Worm (Caenorhabditis elegans) whole organism, L4 larva: ENCODE data around the gene srv-2.

ENCODE experiments used
- F10B5.3 ChIP-seq: sonication (generic microtip); optimal IDR thresholded peaks from 2 replicates; lab custom pipeline; 2016; ENCODE audit warnings: mild to moderate bottlenecking, missing genetic modification characterization, missing compliant biosample characterization
- F44E2.7 ChIP-seq: fragments of 200-800 bp; sonication (Bioruptor generic); IDR thresholded peaks from 2 replicates; pipeline ENCODE4 v2.1.2; 2022; ENCODE audit warnings: missing genetic modification characterization, missing compliant biosample characterization
- R02D3.7 ChIP-seq: fragments of 150-350 bp; sonication (generic microtip); optimal IDR thresholded peaks from 3 replicates; lab custom pipeline; 2014; ENCODE audit warnings: missing biosample characterization, missing genetic modification characterization
- T20F7.1 ChIP-seq: fragments of 200-800 bp; sonication (Bioruptor generic); optimal IDR thresholded peaks from 2 replicates; lab custom pipeline; 2018; ENCODE audit warnings: mild to moderate bottlenecking, missing genetic modification characterization, missing compliant biosample characterization
- T26A8.4 ChIP-seq: fragments of 200-800 bp; sonication (Bioruptor generic); IDR thresholded peaks from 2 replicates; pipeline ENCODE4 v1.3.6; 2022; ENCODE audit warnings: missing genetic modification characterization, missing compliant biosample characterization
- Y48G9A.11 ChIP-seq: fragments of 200-800 bp; sonication (Bioruptor generic); IDR thresholded peaks from 2 replicates; pipeline ENCODE4 v1.3.6; 2022; ENCODE audit warnings: missing genetic modification reagents, missing genetic modification characterization, missing compliant biosample characterization
- Y5F2A.4 ChIP-seq: fragments of 200-800 bp; sonication (Bioruptor generic); optimal IDR thresholded peaks from 2 replicates; lab custom pipeline; 2018; ENCODE audit warnings: mild to moderate bottlenecking, missing genetic modification characterization, missing compliant biosample characterization
- ZK337.2 ChIP-seq: fragments of 200-800 bp; sonication (Bioruptor generic); IDR thresholded peaks from 2 replicates; pipeline ENCODE4 v1.3.6; 2022; ENCODE audit warnings: missing genetic modification reagents, missing genetic modification characterization, missing compliant biosample characterization
- aha-1 ChIP-seq: fragments of 150-350 bp; peaks from one replicate; lab custom pipeline; 2014; ENCODE audit warnings: missing biosample characterization, missing genetic modification characterization
- ama-1 ChIP-seq: fragments of 150-350 bp; optimal IDR thresholded peaks from 2 replicates; lab custom pipeline; 2014; ENCODE audit warnings: inconsistent platforms, mixed read lengths
- ceh-20 ChIP-seq: fragments of 200-800 bp; sonication (Bioruptor generic); IDR thresholded peaks from 2 replicates; pipeline ENCODE4 v1.3.6; 2022; ENCODE audit warnings: missing genetic modification reagents, missing genetic modification characterization, missing compliant biosample characterization
- ceh-32 ChIP-seq: sonication (generic microtip); optimal IDR thresholded peaks from 2 replicates; lab custom pipeline; 2016; ENCODE audit warnings: mild to moderate bottlenecking, missing genetic modification characterization, missing compliant biosample characterization; ENCODE audit not compliant: poor library complexity
- ceh-44 ChIP-seq: fragments of 200-800 bp; sonication (Bioruptor generic); IDR thresholded peaks from 2 replicates; pipeline ENCODE4 v1.3.6; 2022; ENCODE audit warnings: missing genetic modification reagents, missing genetic modification characterization, missing compliant biosample characterization
- ceh-82 ChIP-seq: sonication (generic microtip); optimal IDR thresholded peaks from 2 replicates; lab custom pipeline; 2017; ENCODE audit warnings: missing biosample characterization, missing genetic modification characterization
- daf-19 ChIP-seq: fragments of 200-800 bp; sonication (Bioruptor generic); conservative IDR thresholded peaks from 2 replicates; pipeline ENCODE4 v1.3.6; 2022; ENCODE audit warnings: missing genetic modification characterization, missing compliant biosample characterization
- dpl-1 ChIP-seq: fragments of 150-350 bp; optimal IDR thresholded peaks from 2 replicates; lab custom pipeline; 2014; ENCODE audit warnings: missing biosample characterization, missing genetic modification reagents, missing genetic modification characterization
- egl-43 ChIP-seq: fragments of 200-800 bp; sonication (Bioruptor generic); IDR thresholded peaks from 2 replicates; pipeline ENCODE4 v1.3.6; 2022; ENCODE audit warnings: missing genetic modification reagents, missing genetic modification characterization, missing compliant biosample characterization
- fkh-10 ChIP-seq: fragments of 150-350 bp; optimal IDR thresholded peaks from 2 replicates; lab custom pipeline; 2014; ENCODE audit warnings: missing biosample characterization, missing genetic modification reagents, missing genetic modification characterization
- hlh-11 ChIP-seq: fragments of 200-800 bp; sonication (Bioruptor generic); optimal IDR thresholded peaks from 2 replicates; lab custom pipeline; 2018; ENCODE audit warnings: mild to moderate bottlenecking, missing genetic modification characterization, missing compliant biosample characterization
- hlh-30 ChIP-seq: sonication (generic microtip); optimal IDR thresholded peaks from 2 replicates; lab custom pipeline; 2017; ENCODE audit warnings: antibody characterized with exemption, mild to moderate bottlenecking, missing genetic modification characterization, missing compliant biosample characterization; ENCODE audit not compliant: insufficient read depth
- hmg-1.1 ChIP-seq: fragments of 200-800 bp; sonication (Bioruptor generic); IDR thresholded peaks from 2 replicates; pipeline ENCODE4 v1.3.6; 2022; ENCODE audit warnings: missing genetic modification reagents, missing genetic modification characterization, missing compliant biosample characterization
- jun-1 ChIP-seq: fragments of 150-350 bp; optimal IDR thresholded peaks from 2 replicates; lab custom pipeline; 2014; ENCODE audit warnings: missing biosample characterization, missing genetic modification reagents, missing genetic modification characterization
- lim-7 ChIP-seq: fragments of 200-800 bp; sonication (Bioruptor generic); IDR thresholded peaks from 2 replicates; pipeline ENCODE4 v1.3.6; 2022; ENCODE audit warnings: missing genetic modification characterization, missing compliant biosample characterization
- lin-1 ChIP-seq: fragments of 200-800 bp; sonication (Bioruptor generic); IDR thresholded peaks from 2 replicates; pipeline ENCODE4 v1.3.6; 2022; ENCODE audit warnings: missing genetic modification reagents, missing genetic modification characterization, missing compliant biosample characterization
- lin-13 ChIP-seq: fragments of 150-350 bp; optimal IDR thresholded peaks from 2 replicates; lab custom pipeline; 2014; ENCODE audit warnings: missing biosample characterization, missing genetic modification reagents, missing genetic modification characterization
- lin-38 ChIP-seq: fragments of 200-800 bp; sonication (Bioruptor generic); IDR thresholded peaks from 2 replicates; pipeline ENCODE4 v1.3.6; 2022; ENCODE audit warnings: missing genetic modification reagents, missing genetic modification characterization, missing compliant biosample characterization
- lin-39 ChIP-seq: fragments of 150-350 bp; optimal IDR thresholded peaks from 2 replicates; lab custom pipeline; 2014; ENCODE audit warnings: missing biosample characterization, missing genetic modification reagents, missing genetic modification characterization
- lsy-2 ChIP-seq, 2 experiments: fragments of 150-350 bp in 1 of 2; sonication (generic microtip) in 1 of 2; optimal IDR thresholded peaks; 2 replicates each; lab custom pipeline; 2014 to 2017; ENCODE audit warnings: missing biosample characterization in 2 of 2, missing genetic modification characterization in 2 of 2
- madf-9 ChIP-seq: fragments of 200-800 bp; sonication (Bioruptor generic); conservative IDR thresholded peaks from 2 replicates; pipeline ENCODE4 v1.3.6; 2022; ENCODE audit warnings: missing genetic modification reagents, missing genetic modification characterization, missing compliant biosample characterization
- mdl-1 ChIP-seq, 2 experiments: fragments of 150-350 bp in 1 of 2; sonication (generic microtip) in 1 of 2; optimal IDR thresholded peaks; 2 replicates each; lab custom pipeline; 2014 to 2017; ENCODE audit warnings: missing biosample characterization in 2 of 2, missing genetic modification characterization in 2 of 2
- mdt-29 ChIP-seq: fragments of 200-800 bp; sonication (Bioruptor generic); IDR thresholded peaks from 2 replicates; pipeline ENCODE4 v1.3.6; 2022; ENCODE audit warnings: missing genetic modification reagents, missing genetic modification characterization, missing compliant biosample characterization
- mep-1 ChIP-seq: fragments of 150-350 bp; sonication (generic microtip); optimal IDR thresholded peaks from 3 replicates; lab custom pipeline; 2014; ENCODE audit warnings: missing biosample characterization, missing genetic modification characterization
- mes-2 ChIP-seq: sonication (generic microtip); optimal IDR thresholded peaks from 2 replicates; lab custom pipeline; 2016; ENCODE audit warnings: missing genotype, mild to moderate bottlenecking, missing genetic modification characterization, missing compliant biosample characterization; ENCODE audit not compliant: poor library complexity, severe bottlenecking
- mxl-2 ChIP-seq: fragments of 200-800 bp; sonication (Bioruptor generic); conservative IDR thresholded peaks from 2 replicates; pipeline ENCODE4 v1.3.6; 2022; ENCODE audit warnings: missing genetic modification reagents, missing genetic modification characterization, missing compliant biosample characterization
- nhr-102 ChIP-seq: sonication (generic microtip); optimal IDR thresholded peaks from 2 replicates; lab custom pipeline; 2016; ENCODE audit warnings: mild to moderate bottlenecking, missing genetic modification characterization, moderate library complexity, missing compliant biosample characterization
- nhr-6 ChIP-seq: fragments of 150-350 bp; optimal IDR thresholded peaks from 2 replicates; lab custom pipeline; 2014; ENCODE audit warnings: missing biosample characterization, missing genetic modification characterization
- nhr-76 ChIP-seq: fragments of 150-350 bp; optimal IDR thresholded peaks from 2 replicates; lab custom pipeline; 2014; ENCODE audit warnings: missing biosample characterization, missing genetic modification characterization
- tag-97 ChIP-seq: fragments of 200-800 bp; sonication (Bioruptor generic); IDR thresholded peaks from 2 replicates; pipeline ENCODE4 v1.3.6; 2022; ENCODE audit warnings: missing genetic modification characterization, missing compliant biosample characterization
- unc-130 ChIP-seq: sonication (generic microtip); optimal IDR thresholded peaks from 2 replicates; lab custom pipeline; 2016; ENCODE audit warnings: missing genetic modification reagents, missing genetic modification characterization, missing compliant biosample characterization
- zag-1 ChIP-seq: fragments of 150-350 bp; optimal IDR thresholded peaks from 2 replicates; lab custom pipeline; 2014; ENCODE audit warnings: missing biosample characterization, missing genetic modification characterization

The srv-2 gene

DNA sequence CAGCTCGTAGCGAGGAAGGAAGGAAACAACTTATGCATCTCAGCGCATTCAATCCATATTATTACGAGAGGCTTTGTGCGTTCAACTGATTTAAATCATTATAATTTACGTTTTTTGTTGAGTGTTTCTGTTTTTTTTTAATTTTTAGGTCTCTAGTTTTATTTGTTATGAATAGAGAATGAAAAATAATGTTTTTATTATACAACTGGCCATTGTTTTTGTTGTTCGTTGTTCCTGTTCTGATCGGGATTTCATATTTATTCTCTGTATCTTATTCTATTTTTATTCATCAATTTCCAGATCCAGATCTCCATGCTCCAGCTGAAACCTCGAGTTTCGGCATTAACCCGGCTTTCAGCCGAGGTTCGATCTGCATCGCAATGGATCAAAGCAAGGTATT, 19.8 kb downstream of the srv-2 start, which contains the start of gene mrps-22:
mrps-22 (plus strand) TSS at position 301 of the 400 bp plus-strand sequence.
- no peak for TF ChIP-seq lin-1 (GFP tag; lab: Robert Waterston, UW)
- no peak for TF ChIP-seq mxl-2 (GFP tag; lab: Robert Waterston, UW)
- TF ChIP-seq mep-1: no peak
- TF ChIP-seq lim-7 (GFP tag; lab: Robert Waterston, UW): no peak
- no peak for TF ChIP-seq ama-1 (lab: Kevin White, UChicago)
- TF ChIP-seq ceh-20 (GFP tag; lab: Robert Waterston, UW): no peak
- TF ChIP-seq zag-1 (tag; lab: Kevin White, UChicago): no peak
- TF ChIP-seq aha-1 (tag; lab: Kevin White, UChicago): no peak
- no peak for TF ChIP-seq mdt-29 (GFP tag; lab: Robert Waterston, UW)
- TF ChIP-seq, all 104 proteins: peak for 0

DNA sequence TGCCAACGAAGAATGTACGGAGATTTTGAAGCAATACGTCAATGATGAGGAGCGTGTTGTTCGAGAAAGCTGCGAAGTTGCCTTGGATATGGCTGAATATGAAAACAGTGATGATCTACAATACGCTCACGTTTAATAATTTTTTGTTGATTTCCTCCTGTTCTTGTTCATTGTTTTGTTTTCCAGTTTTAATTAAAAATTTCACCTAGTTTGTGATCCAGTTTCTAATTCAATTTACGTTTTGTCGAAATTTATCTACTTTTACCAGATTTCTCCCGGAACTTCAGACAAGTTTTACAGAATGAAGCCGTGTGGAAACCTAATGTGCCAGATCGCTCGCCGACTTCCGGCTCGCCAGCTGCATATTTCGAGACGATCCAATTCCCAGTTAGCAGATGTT, 21.3 kb downstream of the srv-2 start, which contains the start of gene dap-3:
dap-3 (plus strand) TSS at position 301 of the 400 bp plus-strand sequence.
- TF ChIP-seq nhr-102 (tag; lab: Kevin White, UChicago) (no peak), egl-43 (GFP tag; lab: Robert Waterston, UW) (0 out of 2 replicates have a peak, but pooled peaks have one; percentile 4)

DNA sequence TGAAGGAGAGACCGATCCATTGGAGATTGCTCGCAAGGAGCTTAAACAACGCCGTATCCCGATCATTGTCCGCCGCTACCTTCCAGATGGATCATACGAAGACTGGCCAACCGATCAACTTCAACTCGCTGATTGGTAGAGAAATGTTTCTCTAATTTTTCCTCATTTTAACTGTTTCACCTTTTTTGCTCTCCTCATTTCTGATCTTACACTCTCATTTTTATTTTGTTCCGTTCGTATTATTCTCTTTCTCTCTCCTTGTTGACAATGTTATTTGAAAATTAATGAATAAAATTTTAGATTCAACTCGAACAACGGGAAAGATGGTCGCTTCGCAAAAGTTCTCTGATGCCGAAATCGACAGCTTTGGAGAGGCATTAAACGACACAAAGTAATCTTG, 22.4 kb downstream of the srv-2 start, which contains the start of gene dohh-1:
dohh-1 (plus strand) TSS at position 301 of the 400 bp plus-strand sequence.
- no peak for TF ChIP-seq Y5F2A.4 (GFP tag; lab: Kevin White, UChicago)
- TF ChIP-seq lin-39: no peak
- TF ChIP-seq mes-2 (tag; lab: Kevin White, UChicago): no peak
- no peak for TF ChIP-seq lin-13 (GFP tag; lab: Kevin White, UChicago)
- no peak for TF ChIP-seq nhr-6 (tag; lab: Kevin White, UChicago)
- no peak for TF ChIP-seq Y48G9A.11
- TF ChIP-seq hlh-30 (tag; lab: Kevin White, UChicago): no peak
- no peak for TF ChIP-seq lim-7 (GFP tag; lab: Robert Waterston, UW)
- TF ChIP-seq tag-97 (GFP tag; lab: Robert Waterston, UW): no peak
- no peak for TF ChIP-seq lin-38 (GFP tag; lab: Robert Waterston, UW)
- TF ChIP-seq T26A8.4 (GFP tag; lab: Robert Waterston, UW): no peak
- TF ChIP-seq ceh-20 (GFP tag; lab: Robert Waterston, UW): no peak
- no peak for TF ChIP-seq mdl-1 (tag; optimal IDR thresholded peaks at IDR 0.05; lab: Kevin White, UChicago)
- no peak for TF ChIP-seq ceh-82 (tag; lab: Kevin White, UChicago)
- TF ChIP-seq, all 104 proteins: peak for 0

DNA sequence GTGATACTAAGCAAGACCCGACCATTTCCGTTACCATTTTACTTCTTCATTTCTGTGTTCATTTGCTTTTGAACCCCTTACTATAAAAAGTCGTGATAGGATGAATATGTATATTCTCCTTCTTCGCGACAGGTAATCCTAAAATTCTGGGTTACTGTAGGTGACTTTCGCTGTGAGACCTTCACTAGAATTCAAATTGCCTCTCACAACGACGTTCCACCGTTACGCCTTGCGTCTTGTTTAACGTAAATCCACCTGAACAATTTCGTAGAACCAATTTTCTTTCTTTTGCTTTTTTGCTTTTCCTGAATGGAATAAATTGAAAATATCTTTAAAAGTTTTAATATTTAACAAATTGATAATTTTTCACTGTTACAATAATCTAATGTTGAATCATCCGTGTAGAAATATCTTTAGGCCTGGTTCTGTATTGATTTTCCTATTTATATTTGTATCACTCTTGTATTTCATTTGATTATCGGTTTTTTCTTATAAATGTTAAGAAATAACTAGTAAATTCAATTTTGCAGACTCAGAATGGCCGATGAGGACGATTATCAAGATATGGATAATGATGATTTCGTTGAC, 23.1 kb downstream of the srv-2 start, which contains the start of gene rpb-6:
rpb-6 (plus strand) TSS at position 538 of the 588 bp plus-strand sequence.
- TF ChIP-seq lin-38 (GFP tag; lab: Robert Waterston, UW) (no peak), unc-130 (GFP tag; lab: Kevin White, UChicago) (no peak), Y5F2A.4 (GFP tag; lab: Kevin White, UChicago) (no peak), daf-19 (GFP tag; lab: Robert Waterston, UW) (no peak), hlh-11 (tag; lab: Kevin White, UChicago) (no peak), jun-1 (no peak), madf-9 (GFP tag; lab: Robert Waterston, UW) (no peak), ceh-44 (GFP tag; lab: Robert Waterston, UW) (no peak), ZK337.2 (GFP tag; lab: Robert Waterston, UW) (no peak), hmg-1.1 (GFP tag; lab: Robert Waterston, UW) (no peak), ceh-32 (tag; lab: Kevin White, UChicago) (no peak), R02D3.7 (tag; lab: Kevin White, UChicago) (peak; percentile 51), dpl-1 (GFP tag; lab: Kevin White, UChicago) (peak; percentile 74), lin-1 (GFP tag; lab: Robert Waterston, UW) (no peak), nhr-76 (tag; lab: Kevin White, UChicago) (no peak), T20F7.1 (GFP tag; lab: Kevin White, UChicago) (peak; percentile 93), F10B5.3 (tag; lab: Kevin White, UChicago) (no peak), Y48G9A.11 (peak; percentile 95), ceh-82 (tag; lab: Kevin White, UChicago) (no peak), mes-2 (tag; lab: Kevin White, UChicago) (peak; percentile 59), fkh-10 (GFP tag; lab: Kevin White, UChicago) (no peak), lsy-2 (tag; optimal IDR thresholded peaks at IDR 0.05; lab: Kevin White, UChicago) (peak in 1 of 2 experiments; percentile 76), F44E2.7 (no peak)
